Worm (Caenorhabditis elegans) whole organism, L2 larva: Measurements from ENCODE around the gene ech-6.

Source experiments
- egl-27 ChIP-seq: sonication (generic microtip); optimal IDR thresholded peaks from 3 replicates; lab custom pipeline; 2017; ENCODE audit warnings: missing biosample characterization, missing genetic modification reagents, missing genetic modification characterization
- nhr-11 ChIP-seq: fragments of 150-350 bp; optimal IDR thresholded peaks from 2 replicates; lab custom pipeline; 2014; ENCODE audit warnings: missing biosample characterization, missing genetic modification characterization
- sma-3 ChIP-seq: sonication (generic microtip); optimal IDR thresholded peaks from 2 replicates; lab custom pipeline; 2016; ENCODE audit warnings: missing genetic modification reagents, missing genetic modification characterization, missing compliant biosample characterization

DNA sequence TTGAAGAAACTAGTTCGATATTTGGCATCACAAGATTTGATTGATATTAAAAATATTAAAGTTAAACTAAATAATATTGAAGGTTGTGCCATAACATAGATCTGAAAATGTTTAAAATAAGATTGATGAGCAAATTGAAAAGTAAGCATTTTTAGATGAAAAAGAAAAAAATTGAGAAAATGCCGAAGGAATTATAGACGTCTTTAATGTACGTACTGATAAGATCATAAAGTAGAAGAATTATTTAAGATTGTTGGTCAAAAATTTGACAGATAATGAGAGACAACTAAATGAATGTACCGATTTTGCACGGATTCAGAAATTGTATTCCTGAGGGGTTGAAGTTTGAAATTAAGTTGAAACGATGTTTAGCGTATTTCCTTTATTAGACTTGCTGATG is 32.5 kb downstream of the ech-6 start, which contains the start of gene ncx-7:
- no peak for TF ChIP-seq nhr-11 (tag; lab: Kevin White, UChicago)
- no peak for TF ChIP-seq egl-27 (tag; lab: Kevin White, UChicago)
- TF ChIP-seq sma-3 (GFP tag; lab: Kevin White, UChicago): no peak
